Worm (Caenorhabditis elegans) whole organism, mixed stage, embryonic: ENCODE results near the gene C16D2.1.

Source experiments
- blmp-1 ChIP-seq: fragments of 150-350 bp; optimal IDR thresholded peaks from 2 replicates; lab custom pipeline; 2014; ENCODE audit warnings: missing biosample characterization, missing genetic modification characterization
- ceh-39 ChIP-seq: fragments of 150-350 bp; optimal IDR thresholded peaks from 2 replicates; lab custom pipeline; 2014; ENCODE audit warnings: missing biosample characterization, missing genetic modification characterization
- elt-3 ChIP-seq: fragments of 150-350 bp; optimal IDR thresholded peaks from 2 replicates; lab custom pipeline; 2014; ENCODE audit warnings: missing biosample characterization, missing genetic modification characterization
- flh-1 ChIP-seq: fragments of 200-800 bp; sonication (Bioruptor generic); optimal IDR thresholded peaks from 2 replicates; lab custom pipeline; 2018; ENCODE audit warnings: mild to moderate bottlenecking, missing genetic modification characterization, moderate library complexity, missing compliant biosample characterization
- nhr-12 ChIP-seq: fragments of 150-350 bp; optimal IDR thresholded peaks from 2 replicates; lab custom pipeline; 2014; ENCODE audit warnings: missing biosample characterization, missing genetic modification characterization
- unc-120 ChIP-seq: sonication (generic microtip); optimal IDR thresholded peaks from 2 replicates; lab custom pipeline; 2017; ENCODE audit warnings: missing genetic modification characterization, missing compliant biosample characterization; ENCODE audit not compliant: poor library complexity, severe bottlenecking
- ztf-11 ChIP-seq: fragments of 150-350 bp; optimal IDR thresholded peaks from 2 replicates; lab custom pipeline; 2014; ENCODE audit warnings: missing biosample characterization, missing genetic modification characterization

- TF ChIP-seq blmp-1 (tag; lab: Kevin White, UChicago): no peak
- TF ChIP-seq unc-120 (tag; lab: Kevin White, UChicago): no peak
- TF ChIP-seq ztf-11 (tag; lab: Kevin White, UChicago): no peak
- no peak for TF ChIP-seq nhr-12 (tag; lab: Kevin White, UChicago)
- TF ChIP-seq flh-1: no peak
- TF ChIP-seq elt-3 (tag; lab: Kevin White, UChicago): no peak
- TF ChIP-seq ceh-39: no peak
Measured at ce11 chrII:9126965-9127364, 4.5 kb upstream of the C16D2.1 start.
